Worm (Caenorhabditis elegans) whole organism, L4 larva: Measurements from ENCODE around the gene dgk-4.

ENCODE experiments used
- ama-1 ChIP-seq: fragments of 150-350 bp; optimal IDR thresholded peaks from 2 replicates; lab custom pipeline; 2014; ENCODE audit warnings: inconsistent platforms, mixed read lengths
- ceh-82 ChIP-seq: sonication (generic microtip); optimal IDR thresholded peaks from 2 replicates; lab custom pipeline; 2017; ENCODE audit warnings: missing biosample characterization, missing genetic modification characterization
- daf-19 ChIP-seq: fragments of 200-800 bp; sonication (Bioruptor generic); conservative IDR thresholded peaks from 2 replicates; pipeline ENCODE4 v1.3.6; 2022; ENCODE audit warnings: missing genetic modification characterization, missing compliant biosample characterization

ce11 chrIV:8631033-8631432 lies at the start of gene dgk-4:
- no peak for TF ChIP-seq daf-19 (GFP tag; lab: Robert Waterston, UW)
- no peak for TF ChIP-seq ama-1
- TF ChIP-seq ceh-82 (tag; lab: Kevin White, UChicago), result no peak
